Fruit fly (Drosophila melanogaster) whole organism, pupa: ENCODE measurements around the gene CG43056.

Source experiments
- CG14655 ChIP-seq: fragments of 200-800 bp; sonication (Bioruptor generic); optimal IDR thresholded peaks from 3 replicates; lab custom pipeline; 2017; ENCODE audit warnings: mild to moderate bottlenecking, missing biosample characterization, missing genetic modification reagents, missing genetic modification characterization
- CG32121 ChIP-seq: fragments of 200-800 bp; sonication (Bioruptor generic); IDR thresholded peaks from 2 replicates; pipeline ENCODE4 v1.3.6; 2022; ENCODE audit warnings: missing biosample characterization, missing genetic modification characterization
- CG9948 ChIP-seq: fragments of 200-800 bp; sonication (Bioruptor generic); optimal IDR thresholded peaks from 2 replicates; lab custom pipeline; 2018; ENCODE audit warnings: missing biosample characterization, mild to moderate bottlenecking, missing genetic modification characterization, moderate library complexity
- EcR ChIP-seq: fragments of 200-800 bp; sonication (Bioruptor generic); optimal IDR thresholded peaks from 3 replicates; lab custom pipeline; 2019; ENCODE audit warnings: missing biosample characterization, missing genetic modification characterization, mild to moderate bottlenecking, moderate library complexity, missing genetic modification reagents
- Pif1B ChIP-seq: fragments of 200-800 bp; sonication (Bioruptor generic); optimal IDR thresholded peaks from 3 replicates; lab custom pipeline; 2016; ENCODE audit warnings: missing biosample characterization, missing genetic modification characterization

- TF ChIP-seq CG14655 (GFP tag; lab: Kevin White, UChicago) = no peak
- peak; percentile 71 for TF ChIP-seq EcR
- no peak for TF ChIP-seq Pif1B (GFP tag; lab: Kevin White, UChicago)
- peak; percentile 40; the same call in 1 of the 2 replicates for TF ChIP-seq CG32121 (GFP tag; lab: Robert Waterston, UW)
- TF ChIP-seq CG9948 (tag; lab: Kevin White, UChicago) = no peak
Measured at dm6 chr2L:4456539-4456994, 19.0 kb downstream of the CG43056 start, which contains the start of gene Gs1l.
